Fruit fly (Drosophila melanogaster) Kc167 (cell line): ENCODE measurements around the gene eIF3i.

Source experiments
- Myc ChIP-seq: fragments of >200 bp; optimal IDR thresholded peaks from 2 replicates; lab custom pipeline; 2017; ENCODE audit warnings: missing external identifiers
- h ChIP-seq: fragments of >200 bp; optimal IDR thresholded peaks from 3 replicates; lab custom pipeline; 2018; ENCODE audit warnings: missing external identifiers
- insv ChIP-seq: fragments of >200 bp; optimal IDR thresholded peaks from 3 replicates; lab custom pipeline; 2018; ENCODE audit warnings: missing external identifiers
- ttk ChIP-seq: sonication (Bioruptor generic); optimal IDR thresholded peaks from 2 replicates; lab custom pipeline; 2017; ENCODE audit warnings: missing external identifiers

- no peak for TF ChIP-seq Myc (lab: Kevin White, UChicago)
- no peak for TF ChIP-seq ttk (lab: Kevin White, UChicago)
- TF ChIP-seq h (lab: Kevin White, UChicago) = no peak
- TF ChIP-seq insv (lab: Kevin White, UChicago) = no peak
These were observed 14.6 kb upstream of the eIF3i start for dm6 chr2L:4982098-4982646.
